Worm (Caenorhabditis elegans) whole organism, L2 larva: Measurements from ENCODE around the gene F35D11.1.
A peak's percentile ranks its signal among the peaks of the same experiment; 100 is the strongest.

ENCODE experiments used
- C34F6.9 ChIP-seq: fragments of 150-350 bp; optimal IDR thresholded peaks from 2 replicates; lab custom pipeline; 2014; ENCODE audit warnings: missing biosample characterization, missing genetic modification characterization
- F13H6.1 ChIP-seq: sonication (generic microtip); optimal IDR thresholded peaks from 2 replicates; lab custom pipeline; 2016; ENCODE audit warnings: missing genetic modification characterization, missing compliant biosample characterization
- Y55F3AM.14 ChIP-seq: fragments of 200-800 bp; sonication (Bioruptor generic); optimal IDR thresholded peaks from 2 replicates; lab custom pipeline; 2018; ENCODE audit warnings: mild to moderate bottlenecking, missing genetic modification characterization, missing compliant biosample characterization
- ZK546.5 ChIP-seq: sonication (generic microtip); optimal IDR thresholded peaks from 2 replicates; lab custom pipeline; 2017; ENCODE audit warnings: missing biosample characterization, missing genetic modification characterization
- alr-1 ChIP-seq: fragments of 150-350 bp; optimal IDR thresholded peaks from 2 replicates; lab custom pipeline; 2014; ENCODE audit warnings: missing biosample characterization, missing genetic modification characterization
- ama-1 ChIP-seq: fragments of 150-350 bp; optimal IDR thresholded peaks from 2 replicates; lab custom pipeline; 2018; ENCODE audit warnings: inconsistent platforms
- blmp-1 ChIP-seq: sonication (generic microtip); optimal IDR thresholded peaks from 2 replicates; lab custom pipeline; 2017; ENCODE audit warnings: missing genetic modification characterization, mild to moderate bottlenecking, missing compliant biosample characterization, antibody characterized with exemption, moderate library complexity; ENCODE audit not compliant: insufficient read depth
- ceh-16 ChIP-seq: fragments of 150-350 bp; optimal IDR thresholded peaks from 2 replicates; lab custom pipeline; 2014; ENCODE audit warnings: missing biosample characterization, missing genetic modification characterization
- ceh-82 ChIP-seq: fragments of 150-350 bp; optimal IDR thresholded peaks from 2 replicates; lab custom pipeline; 2014; ENCODE audit warnings: missing biosample characterization, missing genetic modification characterization
- egl-27 ChIP-seq: sonication (generic microtip); optimal IDR thresholded peaks from 3 replicates; lab custom pipeline; 2017; ENCODE audit warnings: missing biosample characterization, missing genetic modification reagents, missing genetic modification characterization
- elt-1 ChIP-seq: fragments of 150-350 bp; optimal IDR thresholded peaks from 2 replicates; lab custom pipeline; 2014; ENCODE audit warnings: missing biosample characterization, missing genetic modification characterization
- fos-1 ChIP-seq: fragments of 150-350 bp; optimal IDR thresholded peaks from 2 replicates; lab custom pipeline; 2014; ENCODE audit warnings: missing biosample characterization, missing genetic modification characterization
- gmeb-1 ChIP-seq: fragments of 150-350 bp; optimal IDR thresholded peaks from 2 replicates; lab custom pipeline; 2014; ENCODE audit warnings: missing biosample characterization, missing genetic modification characterization
- lin-11 ChIP-seq: fragments of 150-350 bp; sonication (generic microtip); optimal IDR thresholded peaks from 2 replicates; lab custom pipeline; 2014; ENCODE audit warnings: missing biosample characterization, missing genetic modification characterization, inconsistent platforms, mixed read lengths
- lin-13 ChIP-seq: fragments of 150-350 bp; optimal IDR thresholded peaks from 2 replicates; lab custom pipeline; 2014; ENCODE audit warnings: missing biosample characterization, missing genetic modification reagents, missing genetic modification characterization
- lsy-2 ChIP-seq, 2 experiments: fragments of 150-350 bp in 1 of 2; sonication (generic microtip) in 1 of 2; optimal IDR thresholded peaks; 2 replicates each; lab custom pipeline; 2014 to 2017; ENCODE audit warnings: missing biosample characterization in 2 of 2, missing genetic modification characterization in 2 of 2
- mab-5 ChIP-seq: fragments of 150-350 bp; optimal IDR thresholded peaks from 2 replicates; lab custom pipeline; 2014; ENCODE audit warnings: missing biosample characterization, missing genetic modification characterization
- nhr-12 ChIP-seq: fragments of 150-350 bp; optimal IDR thresholded peaks from 2 replicates; lab custom pipeline; 2014; ENCODE audit warnings: missing biosample characterization, missing genetic modification characterization
- nhr-23 ChIP-seq: fragments of 150-350 bp; optimal IDR thresholded peaks from 2 replicates; lab custom pipeline; 2014; ENCODE audit warnings: missing biosample characterization, missing genetic modification reagents, missing genetic modification characterization
- nhr-237 ChIP-seq: fragments of 150-350 bp; optimal IDR thresholded peaks from 2 replicates; lab custom pipeline; 2014; ENCODE audit warnings: missing biosample characterization, missing genetic modification characterization
- nhr-25 ChIP-seq: fragments of 150-350 bp; sonication (generic microtip); optimal IDR thresholded peaks from 3 replicates; lab custom pipeline; 2014; ENCODE audit warnings: missing biosample characterization, missing genetic modification characterization
- nhr-6 ChIP-seq: fragments of 150-350 bp; optimal IDR thresholded peaks from 2 replicates; lab custom pipeline; 2014; ENCODE audit warnings: missing biosample characterization, missing genetic modification characterization
- nhr-77 ChIP-seq: fragments of 150-350 bp; optimal IDR thresholded peaks from 2 replicates; lab custom pipeline; 2014; ENCODE audit warnings: missing biosample characterization, missing genetic modification characterization
- peb-1 ChIP-seq: fragments of 150-350 bp; optimal IDR thresholded peaks from 2 replicates; lab custom pipeline; 2014; ENCODE audit warnings: missing biosample characterization, missing genetic modification characterization
- sem-4 ChIP-seq: fragments of 150-350 bp; optimal IDR thresholded peaks from 2 replicates; lab custom pipeline; 2014; ENCODE audit warnings: missing biosample characterization, missing genetic modification reagents, missing genetic modification characterization
- sma-9 ChIP-seq, 2 experiments: fragments of 150-350 bp in 1 of 2; sonication (generic microtip) in 1 of 2; optimal IDR thresholded peaks; 2 replicates each; lab custom pipeline; 2014 to 2016; ENCODE audit warnings: missing genetic modification characterization in 2 of 2, mild to moderate bottlenecking in 1 of 2, missing biosample characterization in 1 of 2, missing compliant biosample characterization in 1 of 2, missing genetic modification reagents in 1 of 2, moderate library complexity in 1 of 2
- unc-39 ChIP-seq: fragments of 150-350 bp; optimal IDR thresholded peaks from 2 replicates; lab custom pipeline; 2014; ENCODE audit warnings: missing biosample characterization, missing genetic modification characterization
- unc-55 ChIP-seq: fragments of 150-350 bp; sonication (generic microtip); optimal IDR thresholded peaks from 3 replicates; lab custom pipeline; 2014; ENCODE audit warnings: missing biosample characterization, missing genetic modification reagents, missing genetic modification characterization
- unc-62 ChIP-seq: fragments of 150-350 bp; optimal IDR thresholded peaks from 2 replicates; lab custom pipeline; 2014; ENCODE audit warnings: missing biosample characterization, missing genetic modification reagents, missing genetic modification characterization
- zag-1 ChIP-seq: fragments of 150-350 bp; optimal IDR thresholded peaks from 2 replicates; lab custom pipeline; 2014; ENCODE audit warnings: missing biosample characterization, missing genetic modification characterization
- ztf-11 ChIP-seq: sonication (generic microtip); optimal IDR thresholded peaks from 2 replicates; lab custom pipeline; 2017; ENCODE audit warnings: missing biosample characterization, missing genetic modification characterization
- ztf-4 ChIP-seq: fragments of 150-350 bp; optimal IDR thresholded peaks from 2 replicates; lab custom pipeline; 2014; ENCODE audit warnings: missing biosample characterization, missing genetic modification characterization

Gene F35D11.1

ce11 chrII:4638241-4638640 is 11.5 kb downstream of the F35D11.1 start, which contains the start of gene che-10:
che-10 (minus strand) TSS chrII:4638341.
- TF ChIP-seq lin-13 (GFP tag; lab: Kevin White, UChicago): no peak
- TF ChIP-seq Y55F3AM.14 (GFP tag; lab: Kevin White, UChicago): no peak
- TF ChIP-seq egl-27 (tag; lab: Kevin White, UChicago): no peak
- TF ChIP-seq mab-5 (tag; lab: Kevin White, UChicago): no peak
- no peak for TF ChIP-seq nhr-237 (tag; lab: Kevin White, UChicago)
- no peak for TF ChIP-seq peb-1 (tag; lab: Kevin White, UChicago)
- TF ChIP-seq elt-1 (tag; lab: Kevin White, UChicago): no peak
- no peak for TF ChIP-seq lsy-2 (tag; optimal IDR thresholded peaks at IDR 0.05; lab: Kevin White, UChicago)
- TF ChIP-seq gmeb-1 (tag; lab: Kevin White, UChicago): no peak
- TF ChIP-seq lin-11 (tag; lab: Kevin White, UChicago): no peak
- no peak for TF ChIP-seq nhr-23 (tag; lab: Kevin White, UChicago)

ce11 chrII:4638891-4639290 is 12.2 kb downstream of the F35D11.1 start:
- no peak for TF ChIP-seq sem-4 (tag; lab: Kevin White, UChicago)
- TF ChIP-seq, all 48 proteins: peak for 0

DNA sequence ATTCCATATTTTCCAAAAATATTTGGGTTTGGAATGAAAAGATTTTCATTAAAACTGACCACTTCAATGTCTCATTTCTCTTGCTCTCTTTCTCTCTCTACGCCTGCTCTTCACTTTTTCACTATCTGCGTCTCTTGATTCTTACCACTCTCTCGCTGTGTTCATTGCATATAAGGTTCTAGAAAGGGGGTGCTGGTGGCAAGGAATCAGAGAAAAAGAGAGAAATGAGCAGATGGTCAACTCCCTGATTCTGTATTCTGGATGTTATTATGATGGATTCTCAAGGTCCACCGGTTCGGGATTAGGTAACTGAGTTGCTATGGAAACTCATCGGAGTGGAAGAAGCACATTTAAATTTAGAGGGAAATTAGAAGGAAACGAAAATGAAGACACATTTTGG is 14.0 kb downstream of the F35D11.1 start:
- TF ChIP-seq C34F6.9 (tag; lab: Kevin White, UChicago) (peak; percentile 37), Y55F3AM.14 (GFP tag; lab: Kevin White, UChicago) (no peak), nhr-23 (tag; lab: Kevin White, UChicago) (no peak), unc-55 (GFP tag; lab: Kevin White, UChicago) (peak; percentile 47), zag-1 (no peak)

ce11 chrII:4648785-4649184 is 22.1 kb downstream of the F35D11.1 start, which contains the start of gene lgc-27:
lgc-27 (plus strand) TSS chrII:4649085.
- no peak for TF ChIP-seq nhr-77 (tag; lab: Kevin White, UChicago)
- no peak for TF ChIP-seq alr-1 (tag; lab: Kevin White, UChicago)
- TF ChIP-seq nhr-23 (tag; lab: Kevin White, UChicago): no peak
- TF ChIP-seq sma-9 (GFP tag; optimal IDR thresholded peaks at IDR 0.05; lab: Kevin White, UChicago): no peak
- no peak for TF ChIP-seq sma-9 (tag; optimal IDR thresholded peaks at IDR 0.05; lab: Kevin White, UChicago)
- TF ChIP-seq ztf-4 (tag; lab: Kevin White, UChicago): no peak
- no peak for TF ChIP-seq unc-39 (tag; lab: Kevin White, UChicago)
- no peak for TF ChIP-seq ztf-11
- no peak for TF ChIP-seq fos-1 (tag; lab: Kevin White, UChicago)
- TF ChIP-seq unc-62: no peak
- TF ChIP-seq nhr-25: no peak
- TF ChIP-seq unc-55 (GFP tag; lab: Kevin White, UChicago): no peak
- TF ChIP-seq F13H6.1: no peak
- no peak for TF ChIP-seq Y55F3AM.14 (GFP tag; lab: Kevin White, UChicago)
- no peak for TF ChIP-seq mab-5 (tag; lab: Kevin White, UChicago)
- TF ChIP-seq, all 48 proteins: peak for 0

- TF ChIP-seq C34F6.9 (tag; lab: Kevin White, UChicago) (no peak), zag-1 (no peak), ceh-82 (no peak), ZK546.5 (no peak), alr-1 (tag; lab: Kevin White, UChicago) (no peak), ceh-16 (no peak), lin-11 (tag; lab: Kevin White, UChicago) (no peak), gmeb-1 (tag; lab: Kevin White, UChicago) (no peak), F13H6.1 (no peak), nhr-6 (no peak), nhr-12 (tag; lab: Kevin White, UChicago) (no peak), ama-1 (lab: Kevin White, UChicago) (no peak)
- TF ChIP-seq, all 48 proteins: peak for 0
Observed at ce11 chrII:4650072-4650471, 23.4 kb downstream of the F35D11.1 start.

DNA sequence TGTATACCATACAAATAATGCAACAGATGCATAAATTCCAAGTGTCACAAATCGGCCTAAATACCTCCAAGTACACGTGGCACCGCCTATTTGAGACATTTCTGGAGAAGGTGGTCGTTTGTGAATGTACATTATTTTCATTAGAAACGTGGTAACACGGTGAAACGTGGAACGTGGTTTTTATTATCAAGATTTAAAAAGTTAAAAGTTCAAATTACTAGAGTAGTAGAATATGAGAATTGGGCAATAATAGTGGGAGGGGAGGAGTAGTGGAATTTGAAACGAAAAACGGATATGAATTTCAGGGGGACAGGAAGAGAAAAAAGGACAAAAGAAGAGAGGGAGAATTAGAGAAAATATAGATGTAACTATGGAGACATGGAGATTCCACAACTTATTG is 29.1 kb downstream of the F35D11.1 start, which contains the start of gene fut-6:
Gene fut-6, minus strand, starts transcription at position 101 of the 400 bp plus-strand sequence.
- TF ChIP-seq sem-4 (tag; lab: Kevin White, UChicago) (no peak), blmp-1 (tag; lab: Kevin White, UChicago) (no peak)
